Worm (Caenorhabditis elegans) whole organism, L3 larva: ENCODE measurements around the gene F31F7.2.

Experiments used
- R02D3.7 ChIP-seq: fragments of 150-350 bp; optimal IDR thresholded peaks from 2 replicates; lab custom pipeline; 2014; ENCODE audit warnings: missing biosample characterization, missing genetic modification characterization
- ZK546.5 ChIP-seq: sonication (generic microtip); optimal IDR thresholded peaks from 2 replicates; lab custom pipeline; 2017; ENCODE audit warnings: missing biosample characterization, missing genetic modification characterization
- aly-2 ChIP-seq: fragments of 150-350 bp; optimal IDR thresholded peaks from 2 replicates; lab custom pipeline; 2014; ENCODE audit warnings: missing biosample characterization, missing genetic modification characterization
- ama-1 ChIP-seq: fragments of 150-350 bp; optimal IDR thresholded peaks from 2 replicates; lab custom pipeline; 2018
- ceh-16 ChIP-seq: sonication (generic microtip); optimal IDR thresholded peaks from 2 replicates; lab custom pipeline; 2017; ENCODE audit warnings: missing biosample characterization, missing genetic modification characterization
- ceh-28 ChIP-seq: fragments of 150-350 bp; optimal IDR thresholded peaks from 2 replicates; lab custom pipeline; 2014; ENCODE audit warnings: missing biosample characterization, missing genetic modification reagents, missing genetic modification characterization
- ceh-82 ChIP-seq: fragments of 150-350 bp; optimal IDR thresholded peaks from 2 replicates; lab custom pipeline; 2014; ENCODE audit warnings: missing biosample characterization, missing genetic modification characterization
- ceh-9 ChIP-seq: sonication (generic microtip); optimal IDR thresholded peaks from 2 replicates; lab custom pipeline; 2018; ENCODE audit warnings: missing biosample characterization, missing genetic modification characterization
- daf-12 ChIP-seq: fragments of 150-350 bp; optimal IDR thresholded peaks from 2 replicates; lab custom pipeline; 2014; ENCODE audit warnings: missing biosample characterization, missing genetic modification reagents, missing genetic modification characterization
- egl-27 ChIP-seq: sonication (generic microtip); optimal IDR thresholded peaks from 4 replicates; lab custom pipeline; 2017; ENCODE audit warnings: missing biosample characterization, missing genetic modification reagents, missing genetic modification characterization
- egl-5 ChIP-seq: fragments of 150-350 bp; optimal IDR thresholded peaks from 2 replicates; lab custom pipeline; 2017; ENCODE audit warnings: missing biosample characterization, missing genetic modification reagents, missing genetic modification characterization, inconsistent platforms
- elt-1 ChIP-seq: fragments of 150-350 bp; optimal IDR thresholded peaks from 2 replicates; lab custom pipeline; 2014; ENCODE audit warnings: missing biosample characterization, missing genetic modification characterization
- elt-2 ChIP-seq: sonication (generic microtip); optimal IDR thresholded peaks from 2 replicates; lab custom pipeline; 2016; ENCODE audit warnings: missing genetic modification reagents, mild to moderate bottlenecking, missing genetic modification characterization, missing compliant biosample characterization
- elt-3 ChIP-seq, 3 experiments: fragments of 150-350 bp in 1 of 3; sonication (generic microtip) in 2 of 3; optimal IDR thresholded peaks; 2 replicates in 2 of 3; 4 replicates in 1 of 3; lab custom pipeline; 2014 to 2017; ENCODE audit warnings: missing biosample characterization in 3 of 3, missing genetic modification characterization in 3 of 3
- fkh-10 ChIP-seq: sonication (generic microtip); optimal IDR thresholded peaks from 2 replicates; lab custom pipeline; 2017; ENCODE audit warnings: missing biosample characterization, missing genetic modification reagents, missing genetic modification characterization
- fkh-2 ChIP-seq: fragments of 150-350 bp; optimal IDR thresholded peaks from 2 replicates; lab custom pipeline; 2014; ENCODE audit warnings: missing biosample characterization, missing genetic modification reagents, missing genetic modification characterization
- hmg-11 ChIP-seq: sonication (generic microtip); optimal IDR thresholded peaks from 2 replicates; lab custom pipeline; 2016; ENCODE audit warnings: missing genetic modification characterization, missing compliant biosample characterization
- jun-1 ChIP-seq: fragments of 150-350 bp; optimal IDR thresholded peaks from 2 replicates; lab custom pipeline; 2014; ENCODE audit warnings: missing biosample characterization, missing genetic modification reagents, missing genetic modification characterization
- lsy-12 ChIP-seq: sonication (generic microtip); optimal IDR thresholded peaks from 2 replicates; lab custom pipeline; 2016; ENCODE audit warnings: mild to moderate bottlenecking, missing genetic modification characterization, missing compliant biosample characterization
- mml-1 ChIP-seq: fragments of 150-350 bp; sonication (generic microtip); optimal IDR thresholded peaks from 3 replicates; lab custom pipeline; 2014; ENCODE audit warnings: missing biosample characterization, missing genetic modification characterization
- nfya-1 ChIP-seq: sonication (generic microtip); optimal IDR thresholded peaks from 2 replicates; lab custom pipeline; 2017; ENCODE audit warnings: missing genetic modification characterization, mild to moderate bottlenecking, missing compliant biosample characterization, antibody characterized with exemption, moderate library complexity; ENCODE audit not compliant: insufficient read depth
- nhr-23 ChIP-seq: fragments of 150-350 bp; optimal IDR thresholded peaks from 2 replicates; lab custom pipeline; 2014; ENCODE audit warnings: missing biosample characterization, missing genetic modification reagents, missing genetic modification characterization
- nhr-237 ChIP-seq: fragments of 150-350 bp; optimal IDR thresholded peaks from 2 replicates; lab custom pipeline; 2014; ENCODE audit warnings: missing biosample characterization, missing genetic modification characterization
- nhr-25 ChIP-seq: sonication (generic microtip); optimal IDR thresholded peaks from 2 replicates; lab custom pipeline; 2017; ENCODE audit warnings: missing biosample characterization, missing genetic modification characterization
- nhr-28 ChIP-seq: fragments of 150-350 bp; optimal IDR thresholded peaks from 2 replicates; lab custom pipeline; 2014; ENCODE audit warnings: missing biosample characterization, missing genetic modification characterization
- nhr-43 ChIP-seq: sonication (generic microtip); optimal IDR thresholded peaks from 2 replicates; lab custom pipeline; 2016; ENCODE audit warnings: mild to moderate bottlenecking, missing genetic modification characterization, missing compliant biosample characterization; ENCODE audit not compliant: poor library complexity, severe bottlenecking
- nhr-67 ChIP-seq: fragments of 150-350 bp; optimal IDR thresholded peaks from 2 replicates; lab custom pipeline; 2014; ENCODE audit warnings: missing biosample characterization, missing genetic modification characterization
- nhr-76 ChIP-seq: fragments of 150-350 bp; sonication (generic microtip); optimal IDR thresholded peaks from 5 replicates; lab custom pipeline; 2014; ENCODE audit warnings: missing biosample characterization, missing genetic modification characterization
- nhr-77 ChIP-seq: fragments of 150-350 bp; optimal IDR thresholded peaks from 2 replicates; lab custom pipeline; 2014; ENCODE audit warnings: missing biosample characterization, missing genetic modification characterization
- pha-4 ChIP-seq: fragments of 150-350 bp; optimal IDR thresholded peaks from 2 replicates; lab custom pipeline; 2014; ENCODE audit warnings: missing biosample characterization, missing genetic modification reagents, missing genetic modification characterization
- pqm-1 ChIP-seq: fragments of 150-350 bp; optimal IDR thresholded peaks from 2 replicates; lab custom pipeline; 2017; ENCODE audit warnings: missing biosample characterization, missing genetic modification characterization, inconsistent platforms
- sea-2 ChIP-seq: fragments of 150-350 bp; sonication (generic microtip); optimal IDR thresholded peaks from 4 replicates; lab custom pipeline; 2014; ENCODE audit warnings: missing biosample characterization, missing genetic modification reagents, missing genetic modification characterization
- skn-1 ChIP-seq: fragments of 150-350 bp; optimal IDR thresholded peaks from 2 replicates; lab custom pipeline; 2014; ENCODE audit warnings: missing biosample characterization, missing genetic modification characterization
- snpc-4 ChIP-seq: fragments of 150-350 bp; optimal IDR thresholded peaks from 2 replicates; lab custom pipeline; 2014; ENCODE audit warnings: missing biosample characterization, missing genetic modification characterization
- tbx-2 ChIP-seq: sonication (generic microtip); optimal IDR thresholded peaks from 2 replicates; lab custom pipeline; 2016; ENCODE audit warnings: mild to moderate bottlenecking, missing genetic modification characterization, missing compliant biosample characterization
- unc-62 ChIP-seq: fragments of 150-350 bp; sonication (generic microtip); optimal IDR thresholded peaks from 4 replicates; lab custom pipeline; 2014; ENCODE audit warnings: missing biosample characterization, missing genetic modification reagents, missing genetic modification characterization
- ztf-11 ChIP-seq: fragments of 150-350 bp; optimal IDR thresholded peaks from 2 replicates; lab custom pipeline; 2014; ENCODE audit warnings: missing biosample characterization, missing genetic modification characterization

The F31F7.2 gene

ce11 chrV:6230629-6231229, 39.9 kb upstream of the F31F7.2 start:
- TF ChIP-seq pqm-1 (tag; lab: Kevin White, UChicago), result peak; percentile 36
- TF ChIP-seq pha-4 (tag; lab: Kevin White, UChicago), result peak; percentile 54
- no peak for TF ChIP-seq nhr-28 (tag; lab: Kevin White, UChicago)
- no peak for TF ChIP-seq nhr-43 (tag; lab: Kevin White, UChicago)
- TF ChIP-seq nfya-1 (tag; lab: Kevin White, UChicago), result peak; percentile 31
- no peak for TF ChIP-seq hmg-11 (tag; lab: Kevin White, UChicago)
- no peak for TF ChIP-seq nhr-237
- no peak for TF ChIP-seq egl-27 (tag; lab: Kevin White, UChicago)
- peak; percentile 92 for TF ChIP-seq egl-5
- TF ChIP-seq ztf-11 (tag; lab: Kevin White, UChicago), result no peak
- peak; percentile 28 for TF ChIP-seq ama-1
- peak; percentile 28 for TF ChIP-seq tbx-2 (tag; lab: Kevin White, UChicago)
- TF ChIP-seq elt-2, result peak; percentile 57
- TF ChIP-seq ceh-16 (tag; lab: Kevin White, UChicago), result no peak
- TF ChIP-seq unc-62, result no peak
- no peak for TF ChIP-seq jun-1 (tag; lab: Kevin White, UChicago)

ce11 chrV:6231902-6232340, 38.7 kb upstream of the F31F7.2 start:
- TF ChIP-seq nhr-77 (tag; lab: Kevin White, UChicago), result no peak
- peak; percentile 97 for TF ChIP-seq pha-4 (tag; lab: Kevin White, UChicago)

- TF ChIP-seq nhr-77 (tag; lab: Kevin White, UChicago) (no peak), nhr-237 (no peak), skn-1 (tag; lab: Kevin White, UChicago) (no peak), aly-2 (tag; lab: Kevin White, UChicago) (no peak), mml-1 (tag; lab: Kevin White, UChicago) (no peak), fkh-2 (no peak), ceh-82 (tag; lab: Kevin White, UChicago) (no peak), unc-62 (no peak), nhr-25 (tag; lab: Kevin White, UChicago) (peak; percentile 38), fkh-10 (GFP tag; lab: Kevin White, UChicago) (no peak), nhr-67 (tag; lab: Kevin White, UChicago) (no peak), pqm-1 (tag; lab: Kevin White, UChicago) (no peak), R02D3.7 (no peak), nhr-23 (tag; lab: Kevin White, UChicago) (peak; percentile 70), daf-12 (tag; lab: Kevin White, UChicago) (no peak), elt-1 (tag; lab: Kevin White, UChicago) (peak; percentile 78), lsy-12 (no peak), sea-2 (no peak), egl-27 (tag; lab: Kevin White, UChicago) (no peak), nhr-76 (no peak), egl-5 (peak; percentile 53), ceh-28 (tag; lab: Kevin White, UChicago) (peak; percentile 26), elt-3 (tag; optimal IDR thresholded peaks at IDR 0.05; lab: Kevin White, UChicago) (no peak), jun-1 (tag; lab: Kevin White, UChicago) (no peak), ceh-9 (tag; lab: Kevin White, UChicago) (no peak), elt-2 (no peak), ceh-16 (tag; lab: Kevin White, UChicago) (no peak), nfya-1 (tag; lab: Kevin White, UChicago) (peak; percentile 19), ZK546.5 (tag; lab: Kevin White, UChicago) (no peak)
Measured at ce11 chrV:6232886-6233285, 37.8 kb upstream of the F31F7.2 start.

- TF ChIP-seq nhr-43 (tag; lab: Kevin White, UChicago) (no peak), elt-2 (no peak), ceh-16 (tag; lab: Kevin White, UChicago) (no peak), ceh-82 (tag; lab: Kevin White, UChicago) (no peak), egl-5 (no peak), unc-62 (no peak), snpc-4 (tag; lab: Kevin White, UChicago) (no peak), daf-12 (tag; lab: Kevin White, UChicago) (no peak), aly-2 (tag; lab: Kevin White, UChicago) (no peak), ceh-28 (tag; lab: Kevin White, UChicago) (no peak), ceh-9 (tag; lab: Kevin White, UChicago) (no peak), fkh-2 (no peak)
Measured at ce11 chrV:6233952-6234351, 36.7 kb upstream of the F31F7.2 start.
